Fruit fly (Drosophila melanogaster): ENCODE data around the gene FoxK.
A peak's percentile ranks its signal among the peaks of the same experiment; 100 is the strongest.

Gene FoxK

dm6 chr3L:11113198-11114197 is 7.1 kb downstream of the FoxK start, which contains the start of gene Sod1 (continued):
- TF ChIP-seq NK7.1 (GFP tag; optimal IDR thresholded peaks at IDR 0.05) (no peak), Myb (GFP tag; optimal IDR thresholded peaks at IDR 0.05) (peak; percentile 56), ind (GFP tag; optimal IDR thresholded peaks at IDR 0.05) (no peak), CG7745 (tag; optimal IDR thresholded peaks at IDR 0.05) (no peak), CG6654 (GFP tag; optimal IDR thresholded peaks at IDR 0.05) (no peak), Xrp1 (GFP tag; IDR thresholded peaks at IDR 0.05) (peak; percentile 22; the same call in 1 of the 2 replicates), Elba2 (GFP tag; optimal IDR thresholded peaks at IDR 0.05) (no peak), CG8089 (GFP tag; optimal IDR thresholded peaks at IDR 0.05) (no peak), Blimp-1 (GFP tag; optimal IDR thresholded peaks at IDR 0.05) (no peak), Bgb (GFP tag; IDR thresholded peaks at IDR 0.05; ENCODE audit: partially characterized antibody) (peak; percentile 29; the same call in 1 of the 2 replicates), CG9609 (GFP tag; optimal IDR thresholded peaks at IDR 0.05) (no peak), Oaz (GFP tag; IDR thresholded peaks at IDR 0.05) (no peak), Gug (GFP tag; IDR thresholded peaks at IDR 0.05) (no peak), Dad (GFP tag; optimal IDR thresholded peaks at IDR 0.05) (no peak), CG2875 (GFP tag; optimal IDR thresholded peaks at IDR 0.05) (no peak), stwl (tag; optimal IDR thresholded peaks at IDR 0.05) (peak; percentile 57), her (GFP tag; optimal IDR thresholded peaks at IDR 0.05) (no peak), ro (GFP tag; IDR thresholded peaks at IDR 0.05) (no peak), fu2 (GFP tag; optimal IDR thresholded peaks at IDR 0.05) (no peak), CG18262 (tag; optimal IDR thresholded peaks at IDR 0.05) (no peak), CG3995 (GFP tag; optimal IDR thresholded peaks at IDR 0.05) (peak; percentile 89), hkb (optimal IDR thresholded peaks at IDR 0.05) (no peak), hkb (GFP tag; IDR thresholded peaks at IDR 0.05) (0 out of 2 replicates have a peak, but pooled peaks have one; percentile 7), Chrac-16 (GFP tag; optimal IDR thresholded peaks at IDR 0.05) (no peak), nmo (GFP tag; optimal IDR thresholded peaks at IDR 0.05) (peak; percentile 31), CG33557 (GFP tag; optimal IDR thresholded peaks at IDR 0.05) (no peak), CG18764 (GFP tag; optimal IDR thresholded peaks at IDR 0.05) (no peak), D19A (tag; optimal IDR thresholded peaks at IDR 0.05) (no peak), CG13287 (GFP tag; IDR thresholded peaks at IDR 0.05; ENCODE audit: partially characterized antibody) (peak; percentile 38; the same call in 1 of the 2 replicates), E2f2 (GFP tag; IDR thresholded peaks at IDR 0.05) (peak; percentile 81), Xbp1 (GFP tag; optimal IDR thresholded peaks at IDR 0.05) (no peak), CG12219 (GFP tag; optimal IDR thresholded peaks at IDR 0.05) (no peak), cwo (GFP tag; optimal IDR thresholded peaks at IDR 0.05) (no peak), aop (GFP tag; IDR thresholded peaks at IDR 0.05) (no peak), CG1602 (GFP tag; optimal IDR thresholded peaks at IDR 0.05) (no peak), sna (GFP tag; IDR thresholded peaks at IDR 0.05; ENCODE audit: partially characterized antibody) (no peak), gsb (GFP tag; IDR thresholded peaks at IDR 0.05) (no peak), CG7928 (GFP tag; optimal IDR thresholded peaks at IDR 0.05) (no peak), cad (GFP tag; optimal IDR thresholded peaks at IDR 0.05) (no peak), CG11093 (GFP tag; IDR thresholded peaks at IDR 0.05) (no peak), ham (GFP tag; IDR thresholded peaks at IDR 0.05) (no peak), CG9817 (tag; optimal IDR thresholded peaks at IDR 0.05) (no peak), gce (GFP tag; IDR thresholded peaks at IDR 0.05) (no peak), btn (GFP tag; optimal IDR thresholded peaks at IDR 0.05) (no peak), fd96Cb (tag; optimal IDR thresholded peaks at IDR 0.05) (no peak), CG32767 (GFP tag; IDR thresholded peaks at IDR 0.05) (no peak), CG10979 (tag; optimal IDR thresholded peaks at IDR 0.05) (no peak), pzg (GFP tag; optimal IDR thresholded peaks at IDR 0.05) (peak; percentile 76), CG2889 (GFP tag; IDR thresholded peaks at IDR 0.05) (no peak)
